Worm (Caenorhabditis elegans): ENCODE measurements around the gene tag-10.

Gene tag-10

ce11 chrII:13672057-13672456 is 39.7 kb downstream of the tag-10 start:
- no peak for TF ChIP-seq dmd-9 (GFP tag; IDR thresholded peaks at IDR 0.05)
- peak; percentile 49 for TF ChIP-seq dve-1 (tag; optimal IDR thresholded peaks at IDR 0.05; ENCODE audit: insufficient read depth)
- TF ChIP-seq lin-15B (tag; optimal IDR thresholded peaks at IDR 0.05), result no peak
- no peak for TF ChIP-seq ztf-11 (tag; optimal IDR thresholded peaks at IDR 0.05)
- TF ChIP-seq dmd-6 (GFP tag; IDR thresholded peaks at IDR 0.05), result peak; percentile 39; the same call in 1 of the 2 replicates
- TF ChIP-seq fos-1 (tag; optimal IDR thresholded peaks at IDR 0.05), result no peak
- TF ChIP-seq hlh-11 (tag; optimal IDR thresholded peaks at IDR 0.05), result peak; percentile 35
- TF ChIP-seq F44E2.7 (GFP tag; IDR thresholded peaks at IDR 0.05), result no peak
- peak; percentile 22 for TF ChIP-seq mes-2 (tag; optimal IDR thresholded peaks at IDR 0.05; ENCODE audit: poor library complexity, severe bottlenecking)
- TF ChIP-seq egl-43 (GFP tag; IDR thresholded peaks at IDR 0.05), result no peak
- TF ChIP-seq arid-1 (GFP tag; conservative IDR thresholded peaks at IDR 0.05), result no peak
- TF ChIP-seq duxl-1 (tag; optimal IDR thresholded peaks at IDR 0.05; ENCODE audit: poor library complexity), result no peak
- TF ChIP-seq nhr-237 (tag; optimal IDR thresholded peaks at IDR 0.05), result no peak
- peak; percentile 10 for TF ChIP-seq mep-1 (tag; optimal IDR thresholded peaks at IDR 0.05)
- no peak for TF ChIP-seq lin-38 (GFP tag; IDR thresholded peaks at IDR 0.05)
- no peak for TF ChIP-seq mdl-1 (tag; optimal IDR thresholded peaks at IDR 0.05)
- no peak for TF ChIP-seq ZK546.5 (tag; optimal IDR thresholded peaks at IDR 0.05)
- TF ChIP-seq nhr-111 (GFP tag; optimal IDR thresholded peaks at IDR 0.05), result no peak
- peak; percentile 74 for TF ChIP-seq hlh-30 (tag; optimal IDR thresholded peaks at IDR 0.05; ENCODE audit: insufficient read depth)
- no peak for TF ChIP-seq cey-2 (tag; optimal IDR thresholded peaks at IDR 0.05; ENCODE audit: borderline replicate concordance, insufficient read depth)
- no peak for TF ChIP-seq ceh-20 (GFP tag; IDR thresholded peaks at IDR 0.05)
- no peak for TF ChIP-seq lir-3 (tag; optimal IDR thresholded peaks at IDR 0.05)

DNA sequence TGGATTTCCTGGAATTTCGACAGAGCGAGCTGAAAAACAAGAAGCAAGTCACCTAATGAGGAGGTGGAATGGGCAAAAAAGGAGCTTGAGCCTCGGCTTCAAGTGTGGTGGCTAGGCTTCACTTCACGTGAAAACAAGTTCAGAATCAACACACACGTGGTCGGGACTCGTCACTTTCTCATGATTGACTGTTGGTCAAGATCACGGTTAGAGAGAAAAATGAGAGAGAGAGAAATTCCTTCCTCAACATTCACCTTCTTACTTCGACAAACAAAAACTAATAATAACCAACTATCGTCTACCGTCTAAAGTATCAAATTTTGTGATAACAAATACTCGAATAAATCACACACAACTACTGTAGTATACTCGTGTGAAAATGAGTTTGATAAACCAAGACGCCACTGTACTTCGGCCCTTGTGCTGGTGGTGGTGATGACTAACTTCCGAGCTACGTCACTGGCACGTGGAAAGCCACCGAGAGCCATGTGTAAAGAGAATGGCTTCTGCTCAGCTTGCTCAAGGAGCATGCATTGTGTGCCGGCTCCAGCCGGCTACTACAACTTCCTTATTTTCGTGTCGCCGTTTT is 41.3 kb downstream of the tag-10 start:
- TF ChIP-seq hif-1 (tag; optimal IDR thresholded peaks at IDR 0.05) (peak in 1 of 2 experiments; percentile 7), nhr-10 (tag; optimal IDR thresholded peaks at IDR 0.05) (no peak), nhr-76 (tag; optimal IDR thresholded peaks at IDR 0.05) (no peak), jun-1 (tag; optimal IDR thresholded peaks at IDR 0.05) (no peak), F26F4.8 (GFP tag; conservative IDR thresholded peaks at IDR 0.05) (no peak), fos-1 (tag; optimal IDR thresholded peaks at IDR 0.05) (no peak), cey-2 (tag; optimal IDR thresholded peaks at IDR 0.05; ENCODE audit: borderline replicate concordance, insufficient read depth) (no peak), mdl-1 (tag; optimal IDR thresholded peaks at IDR 0.05) (peak in 1 of 2 experiments; percentile 66), ceh-28 (tag; optimal IDR thresholded peaks at IDR 0.05) (no peak), dmd-8 (GFP tag; IDR thresholded peaks at IDR 0.05) (no peak), Y75B8A.6 (GFP tag; IDR thresholded peaks at IDR 0.05) (no peak), lin-38 (GFP tag; IDR thresholded peaks at IDR 0.05) (no peak), F37D6.2 (tag; optimal IDR thresholded peaks at IDR 0.05) (no peak), nhr-237 (tag; optimal IDR thresholded peaks at IDR 0.05) (no peak), nhr-11 (tag; optimal IDR thresholded peaks at IDR 0.05) (no peak), nhr-111 (GFP tag; optimal IDR thresholded peaks at IDR 0.05) (no peak), lin-13 (GFP tag; optimal IDR thresholded peaks at IDR 0.05) (no peak), daf-19 (GFP tag; conservative IDR thresholded peaks at IDR 0.05) (no peak), ztf-7 (tag; optimal IDR thresholded peaks at IDR 0.05) (no peak), ceh-82 (tag; optimal IDR thresholded peaks at IDR 0.05) (no peak), sdz-12 (GFP tag; optimal IDR thresholded peaks at IDR 0.05) (no peak), mep-1 (tag; optimal IDR thresholded peaks at IDR 0.05) (no peak), egl-43 (GFP tag; IDR thresholded peaks at IDR 0.05) (no peak), nhr-25 (tag; optimal IDR thresholded peaks at IDR 0.05; ENCODE audit: borderline replicate concordance, insufficient read depth) (no peak), nhr-48 (tag; optimal IDR thresholded peaks at IDR 0.05) (peak; percentile 48), hlh-11 (tag; optimal IDR thresholded peaks at IDR 0.05) (peak; percentile 70), tag-97 (GFP tag; IDR thresholded peaks at IDR 0.05) (no peak), nhr-41 (GFP tag; IDR thresholded peaks at IDR 0.05) (no peak), ceh-20 (GFP tag; IDR thresholded peaks at IDR 0.05) (no peak), T26A8.4 (GFP tag; IDR thresholded peaks at IDR 0.05) (0 out of 2 replicates have a peak, but pooled peaks have one; percentile 16), Y48G9A.11 (GFP tag; IDR thresholded peaks at IDR 0.05) (no peak), R02D3.7 (tag; optimal IDR thresholded peaks at IDR 0.05) (no peak), zfp-3 (GFP tag; conservative IDR thresholded peaks at IDR 0.05) (no peak), aly-2 (tag; optimal IDR thresholded peaks at IDR 0.05) (no peak), arid-1 (GFP tag; conservative IDR thresholded peaks at IDR 0.05) (no peak), dmd-9 (GFP tag; IDR thresholded peaks at IDR 0.05) (no peak), pqm-1 (tag; optimal IDR thresholded peaks at IDR 0.05) (no peak)

All from whole organism, L4 larva.